Fruit fly (Drosophila melanogaster) whole organism, pupa: ENCODE measurements around the gene Ir75a.

Source experiments
- CG10348 ChIP-seq: fragments of 200-800 bp; sonication (Bioruptor generic); IDR thresholded peaks from 2 replicates; pipeline ENCODE4 v1.3.6; 2022; ENCODE audit warnings: missing biosample characterization, missing genetic modification characterization
- CG12605 ChIP-seq: fragments of 200-800 bp; sonication (Bioruptor generic); IDR thresholded peaks from 2 replicates; pipeline ENCODE4 v1.3.6; 2022; ENCODE audit warnings: missing biosample characterization, missing genetic modification characterization
- CG13204 ChIP-seq: fragments of 200-800 bp; sonication (Bioruptor generic); optimal IDR thresholded peaks from 2 replicates; lab custom pipeline; 2018; ENCODE audit warnings: missing biosample characterization, mild to moderate bottlenecking, missing genetic modification characterization, moderate library complexity
- CG14655 ChIP-seq: fragments of 200-800 bp; sonication (Bioruptor generic); optimal IDR thresholded peaks from 3 replicates; lab custom pipeline; 2017; ENCODE audit warnings: mild to moderate bottlenecking, missing biosample characterization, missing genetic modification reagents, missing genetic modification characterization
- CG15710 ChIP-seq: fragments of 200-800 bp; sonication (Bioruptor generic); optimal IDR thresholded peaks from 2 replicates; lab custom pipeline; 2018; ENCODE audit warnings: missing biosample characterization, mild to moderate bottlenecking, missing genetic modification characterization, moderate library complexity
- CG34367 ChIP-seq: fragments of 200-800 bp; sonication (Bioruptor generic); optimal IDR thresholded peaks from 2 replicates; lab custom pipeline; 2018; ENCODE audit warnings: missing biosample characterization, mild to moderate bottlenecking, missing genetic modification characterization
- CG9948 ChIP-seq: fragments of 200-800 bp; sonication (Bioruptor generic); optimal IDR thresholded peaks from 2 replicates; lab custom pipeline; 2018; ENCODE audit warnings: missing biosample characterization, mild to moderate bottlenecking, missing genetic modification characterization, moderate library complexity
- Ets98B ChIP-seq: fragments of 200-800 bp; sonication (Bioruptor generic); IDR thresholded peaks from 2 replicates; pipeline ENCODE4 v1.3.6; 2022; ENCODE audit warnings: missing biosample characterization, missing genetic modification characterization
- Pif1A ChIP-seq: fragments of 200-800 bp; sonication (Bioruptor generic); optimal IDR thresholded peaks from 3 replicates; lab custom pipeline; 2016; ENCODE audit warnings: missing biosample characterization, missing genetic modification characterization
- Pif1B ChIP-seq: fragments of 200-800 bp; sonication (Bioruptor generic); optimal IDR thresholded peaks from 3 replicates; lab custom pipeline; 2016; ENCODE audit warnings: missing biosample characterization, missing genetic modification characterization
- gl ChIP-seq: fragments of 200-800 bp; sonication (Bioruptor generic); optimal IDR thresholded peaks from 2 replicates; lab custom pipeline; 2018; ENCODE audit warnings: missing biosample characterization, mild to moderate bottlenecking, missing genetic modification characterization

Gene Ir75a

DNA sequence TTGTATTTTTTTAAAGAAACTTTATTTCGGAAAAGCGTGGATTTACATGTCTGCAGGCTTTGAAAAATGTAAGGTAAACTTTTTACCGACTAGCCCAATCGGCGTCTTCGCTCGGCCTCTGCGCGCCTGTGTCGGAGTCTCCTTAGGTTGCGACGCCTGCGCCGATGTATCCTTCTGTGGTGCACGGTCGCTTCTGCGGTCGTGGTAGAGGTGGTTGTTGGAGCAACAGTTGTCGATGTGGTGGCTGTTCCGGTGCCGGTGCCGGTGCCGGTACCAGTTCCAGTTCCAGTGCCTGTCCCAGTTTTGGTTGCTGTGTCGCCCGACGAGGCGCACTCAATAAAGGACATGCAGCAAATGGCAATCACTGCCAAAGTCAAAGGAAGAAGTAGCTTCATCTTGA, 26.7 kb downstream of the Ir75a start:
- TF ChIP-seq Pif1A (GFP tag; lab: Kevin White, UChicago): no peak
- no peak for TF ChIP-seq CG34367 (tag; lab: Kevin White, UChicago)
- TF ChIP-seq CG14655: no peak
- no peak for TF ChIP-seq CG15710 (tag; lab: Kevin White, UChicago)
- TF ChIP-seq CG12605 (GFP tag; lab: Robert Waterston, UW): no peak
- TF ChIP-seq CG9948 (tag; lab: Kevin White, UChicago): no peak
- TF ChIP-seq Pif1B (GFP tag; lab: Kevin White, UChicago): no peak
- no peak for TF ChIP-seq Ets98B (GFP tag; lab: Robert Waterston, UW)
- no peak for TF ChIP-seq CG10348 (GFP tag; lab: Robert Waterston, UW)
- TF ChIP-seq gl: no peak
- TF ChIP-seq CG13204 (GFP tag; lab: Kevin White, UChicago): no peak
